Worm (Caenorhabditis elegans) whole organism, L3 larva: Measurements from ENCODE around the gene F58A4.1.

ENCODE experiments used
- ZK546.5 ChIP-seq: sonication (generic microtip); optimal IDR thresholded peaks from 2 replicates; lab custom pipeline; 2017; ENCODE audit warnings: missing biosample characterization, missing genetic modification characterization
- ama-1 ChIP-seq: fragments of 150-350 bp; optimal IDR thresholded peaks from 2 replicates; lab custom pipeline; 2018
- ceh-16 ChIP-seq: sonication (generic microtip); optimal IDR thresholded peaks from 2 replicates; lab custom pipeline; 2017; ENCODE audit warnings: missing biosample characterization, missing genetic modification characterization
- ceh-28 ChIP-seq: fragments of 150-350 bp; optimal IDR thresholded peaks from 2 replicates; lab custom pipeline; 2014; ENCODE audit warnings: missing biosample characterization, missing genetic modification reagents, missing genetic modification characterization
- ceh-82 ChIP-seq: fragments of 150-350 bp; optimal IDR thresholded peaks from 2 replicates; lab custom pipeline; 2014; ENCODE audit warnings: missing biosample characterization, missing genetic modification characterization
- daf-12 ChIP-seq: fragments of 150-350 bp; optimal IDR thresholded peaks from 2 replicates; lab custom pipeline; 2014; ENCODE audit warnings: missing biosample characterization, missing genetic modification reagents, missing genetic modification characterization
- egl-27 ChIP-seq: sonication (generic microtip); optimal IDR thresholded peaks from 4 replicates; lab custom pipeline; 2017; ENCODE audit warnings: missing biosample characterization, missing genetic modification reagents, missing genetic modification characterization
- elt-1 ChIP-seq: fragments of 150-350 bp; optimal IDR thresholded peaks from 2 replicates; lab custom pipeline; 2014; ENCODE audit warnings: missing biosample characterization, missing genetic modification characterization
- elt-2 ChIP-seq: sonication (generic microtip); optimal IDR thresholded peaks from 2 replicates; lab custom pipeline; 2016; ENCODE audit warnings: missing genetic modification reagents, mild to moderate bottlenecking, missing genetic modification characterization, missing compliant biosample characterization
- fkh-10 ChIP-seq: sonication (generic microtip); optimal IDR thresholded peaks from 2 replicates; lab custom pipeline; 2017; ENCODE audit warnings: missing biosample characterization, missing genetic modification reagents, missing genetic modification characterization
- fkh-2 ChIP-seq: fragments of 150-350 bp; optimal IDR thresholded peaks from 2 replicates; lab custom pipeline; 2014; ENCODE audit warnings: missing biosample characterization, missing genetic modification reagents, missing genetic modification characterization
- fos-1 ChIP-seq: fragments of 150-350 bp; optimal IDR thresholded peaks from 2 replicates; lab custom pipeline; 2014; ENCODE audit warnings: missing biosample characterization, missing genetic modification characterization
- hmg-11 ChIP-seq: sonication (generic microtip); optimal IDR thresholded peaks from 2 replicates; lab custom pipeline; 2016; ENCODE audit warnings: missing genetic modification characterization, missing compliant biosample characterization
- jun-1 ChIP-seq: fragments of 150-350 bp; optimal IDR thresholded peaks from 2 replicates; lab custom pipeline; 2014; ENCODE audit warnings: missing biosample characterization, missing genetic modification reagents, missing genetic modification characterization
- lin-15B ChIP-seq: fragments of 150-350 bp; optimal IDR thresholded peaks from 2 replicates; lab custom pipeline; 2014; ENCODE audit warnings: missing biosample characterization, missing genetic modification characterization
- lin-39 ChIP-seq: fragments of 150-350 bp; optimal IDR thresholded peaks from 2 replicates; lab custom pipeline; 2018; ENCODE audit warnings: missing biosample characterization, missing genetic modification reagents, missing genetic modification characterization
- mml-1 ChIP-seq: fragments of 150-350 bp; sonication (generic microtip); optimal IDR thresholded peaks from 3 replicates; lab custom pipeline; 2014; ENCODE audit warnings: missing biosample characterization, missing genetic modification characterization
- nfya-1 ChIP-seq: sonication (generic microtip); optimal IDR thresholded peaks from 2 replicates; lab custom pipeline; 2017; ENCODE audit warnings: missing genetic modification characterization, mild to moderate bottlenecking, missing compliant biosample characterization, antibody characterized with exemption, moderate library complexity; ENCODE audit not compliant: insufficient read depth
- nhr-11 ChIP-seq: fragments of 150-350 bp; optimal IDR thresholded peaks from 2 replicates; lab custom pipeline; 2014; ENCODE audit warnings: missing biosample characterization, missing genetic modification characterization
- nhr-12 ChIP-seq: fragments of 150-350 bp; optimal IDR thresholded peaks from 2 replicates; lab custom pipeline; 2014; ENCODE audit warnings: missing biosample characterization, missing genetic modification characterization
- nhr-23 ChIP-seq: fragments of 150-350 bp; optimal IDR thresholded peaks from 2 replicates; lab custom pipeline; 2014; ENCODE audit warnings: missing biosample characterization, missing genetic modification reagents, missing genetic modification characterization
- nhr-237 ChIP-seq: fragments of 150-350 bp; optimal IDR thresholded peaks from 2 replicates; lab custom pipeline; 2014; ENCODE audit warnings: missing biosample characterization, missing genetic modification characterization
- nhr-25 ChIP-seq: sonication (generic microtip); optimal IDR thresholded peaks from 2 replicates; lab custom pipeline; 2017; ENCODE audit warnings: missing biosample characterization, missing genetic modification characterization
- nhr-43 ChIP-seq: sonication (generic microtip); optimal IDR thresholded peaks from 2 replicates; lab custom pipeline; 2016; ENCODE audit warnings: mild to moderate bottlenecking, missing genetic modification characterization, missing compliant biosample characterization; ENCODE audit not compliant: poor library complexity, severe bottlenecking
- nhr-67 ChIP-seq: fragments of 150-350 bp; optimal IDR thresholded peaks from 2 replicates; lab custom pipeline; 2014; ENCODE audit warnings: missing biosample characterization, missing genetic modification characterization
- nhr-76 ChIP-seq: fragments of 150-350 bp; sonication (generic microtip); optimal IDR thresholded peaks from 5 replicates; lab custom pipeline; 2014; ENCODE audit warnings: missing biosample characterization, missing genetic modification characterization
- pha-4 ChIP-seq: fragments of 150-350 bp; optimal IDR thresholded peaks from 2 replicates; lab custom pipeline; 2014; ENCODE audit warnings: missing biosample characterization, missing genetic modification reagents, missing genetic modification characterization
- pqm-1 ChIP-seq: fragments of 150-350 bp; optimal IDR thresholded peaks from 2 replicates; lab custom pipeline; 2017; ENCODE audit warnings: missing biosample characterization, missing genetic modification characterization, inconsistent platforms
- skn-1 ChIP-seq: fragments of 150-350 bp; optimal IDR thresholded peaks from 2 replicates; lab custom pipeline; 2014; ENCODE audit warnings: missing biosample characterization, missing genetic modification characterization
- snpc-4 ChIP-seq: fragments of 150-350 bp; optimal IDR thresholded peaks from 2 replicates; lab custom pipeline; 2014; ENCODE audit warnings: missing biosample characterization, missing genetic modification characterization
- tbx-2 ChIP-seq: sonication (generic microtip); optimal IDR thresholded peaks from 2 replicates; lab custom pipeline; 2016; ENCODE audit warnings: mild to moderate bottlenecking, missing genetic modification characterization, missing compliant biosample characterization
- unc-62 ChIP-seq: fragments of 150-350 bp; sonication (generic microtip); optimal IDR thresholded peaks from 4 replicates; lab custom pipeline; 2014; ENCODE audit warnings: missing biosample characterization, missing genetic modification reagents, missing genetic modification characterization
- zag-1 ChIP-seq: fragments of 150-350 bp; optimal IDR thresholded peaks from 2 replicates; lab custom pipeline; 2014; ENCODE audit warnings: missing biosample characterization, missing genetic modification characterization
- ztf-11 ChIP-seq: fragments of 150-350 bp; optimal IDR thresholded peaks from 2 replicates; lab custom pipeline; 2014; ENCODE audit warnings: missing biosample characterization, missing genetic modification characterization
- ztf-4 ChIP-seq: fragments of 150-350 bp; optimal IDR thresholded peaks from 2 replicates; lab custom pipeline; 2014; ENCODE audit warnings: missing biosample characterization, missing genetic modification characterization

Gene F58A4.1

ce11 chrIII:9612097-9612496, 13.8 kb downstream of the F58A4.1 start, which contains the start of gene bbs-4:
bbs-4 (minus strand) TSS chrIII:9612197.
- TF ChIP-seq skn-1 (tag; lab: Kevin White, UChicago) (no peak), nhr-25 (tag; lab: Kevin White, UChicago) (no peak), lin-15B (no peak), ZK546.5 (tag; lab: Kevin White, UChicago) (no peak), mml-1 (no peak), pqm-1 (tag; lab: Kevin White, UChicago) (no peak)

- TF ChIP-seq nfya-1 (tag; lab: Kevin White, UChicago) (peak; percentile 45), fos-1 (tag; lab: Kevin White, UChicago) (no peak), nhr-67 (tag; lab: Kevin White, UChicago) (no peak), nhr-25 (tag; lab: Kevin White, UChicago) (peak; percentile 2), nhr-12 (no peak), nhr-23 (tag; lab: Kevin White, UChicago) (peak; percentile 43), lin-15B (peak; percentile 48)
Observed at ce11 chrIII:9614211-9614610, 15.9 kb downstream of the F58A4.1 start, which contains the start of the genes pri-1 and F58A4.6. pri-1 (minus strand) TSS chrIII:9614281. F58A4.6 (plus strand) TSS chrIII:9614482.

DNA sequence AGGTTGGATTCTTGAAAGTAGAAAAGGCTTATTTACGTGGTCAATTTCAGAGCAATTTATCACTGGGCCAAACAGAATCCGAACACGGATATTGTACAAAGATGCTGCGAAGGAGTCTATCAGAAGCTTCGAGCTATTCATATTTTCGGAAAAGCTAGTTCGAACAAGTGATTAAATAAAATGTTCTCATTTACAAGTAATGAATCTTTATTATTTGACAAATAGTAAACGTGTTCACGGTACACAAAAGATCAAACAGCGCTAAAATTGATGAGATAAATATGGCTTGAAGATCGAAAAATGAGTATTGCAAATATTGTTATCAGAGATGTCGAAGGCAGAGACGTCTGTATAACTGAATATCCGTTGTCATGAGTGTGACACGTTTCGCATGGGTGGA, 16.8 kb downstream of the F58A4.1 start:
- TF ChIP-seq ztf-4 (tag; lab: Kevin White, UChicago), result no peak

DNA sequence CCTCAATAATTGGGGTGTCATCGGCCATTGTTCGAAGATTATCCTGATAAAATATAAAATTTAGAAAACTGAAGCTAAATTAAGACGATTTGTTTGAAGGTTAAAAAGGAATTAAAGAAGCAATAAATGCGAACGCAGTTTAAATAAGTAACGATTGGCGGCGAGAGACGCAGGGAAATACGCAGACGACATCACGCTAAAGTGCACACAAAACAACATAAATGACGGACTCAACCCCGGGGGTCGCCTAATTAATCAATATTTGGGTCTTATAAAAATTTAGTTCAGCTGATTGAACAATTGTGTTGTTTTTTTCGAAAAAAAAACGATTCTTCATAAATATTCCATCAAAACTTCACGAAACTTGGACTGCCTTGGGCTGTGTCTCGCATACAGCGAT, 18.2 kb downstream of the F58A4.1 start, which contains the start of gene hcp-3:
Gene hcp-3, minus strand, starts transcription at position 45 of the 400 bp plus-strand sequence.
- TF ChIP-seq snpc-4 (peak; percentile 4), elt-1 (tag; lab: Kevin White, UChicago) (no peak), mml-1 (no peak), lin-15B (peak; percentile 39), ztf-4 (tag; lab: Kevin White, UChicago) (no peak), fkh-10 (no peak), nhr-25 (tag; lab: Kevin White, UChicago) (peak; percentile 27), nhr-23 (tag; lab: Kevin White, UChicago) (peak; percentile 45), skn-1 (tag; lab: Kevin White, UChicago) (no peak), tbx-2 (tag; lab: Kevin White, UChicago) (no peak), nhr-67 (tag; lab: Kevin White, UChicago) (no peak), pha-4 (tag; lab: Kevin White, UChicago) (peak; percentile 62), daf-12 (no peak), nfya-1 (tag; lab: Kevin White, UChicago) (peak; percentile 66), fkh-2 (tag; lab: Kevin White, UChicago) (no peak), ceh-82 (no peak), hmg-11 (tag; lab: Kevin White, UChicago) (peak; percentile 26), elt-2 (peak; percentile 12), fos-1 (tag; lab: Kevin White, UChicago) (no peak), nhr-76 (tag; lab: Kevin White, UChicago) (no peak), ama-1 (no peak), ztf-11 (tag; lab: Kevin White, UChicago) (no peak), nhr-43 (tag; lab: Kevin White, UChicago) (no peak), nhr-237 (tag; lab: Kevin White, UChicago) (no peak), ceh-28 (tag; lab: Kevin White, UChicago) (peak; percentile 46), ZK546.5 (tag; lab: Kevin White, UChicago) (no peak)

DNA sequence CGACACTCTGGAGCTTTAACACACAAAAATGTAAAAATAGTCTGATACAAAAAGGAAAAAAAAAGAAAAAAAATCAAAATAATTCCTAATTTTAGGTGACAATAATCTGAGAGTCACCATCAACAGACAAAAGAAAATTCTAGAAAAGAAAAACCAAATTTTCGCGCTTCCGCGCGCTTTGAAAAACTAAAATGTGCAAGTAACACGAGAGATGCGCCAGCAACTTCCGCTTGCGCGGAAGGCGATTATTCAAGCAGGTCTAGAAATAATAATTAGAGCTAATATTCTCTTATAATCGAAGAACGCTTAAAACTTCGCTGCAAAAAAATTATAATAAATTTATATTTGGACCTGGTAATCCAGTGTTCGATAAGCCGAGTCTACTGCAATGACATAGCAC, 18.7 kb downstream of the F58A4.1 start:
- TF ChIP-seq jun-1 (no peak), unc-62 (GFP tag; lab: Kevin White, UChicago) (no peak), ceh-16 (tag; lab: Kevin White, UChicago) (no peak), elt-2 (no peak), hmg-11 (tag; lab: Kevin White, UChicago) (no peak), ceh-28 (tag; lab: Kevin White, UChicago) (no peak), ama-1 (no peak), lin-39 (tag; lab: Kevin White, UChicago) (no peak), ztf-11 (tag; lab: Kevin White, UChicago) (no peak), nhr-237 (tag; lab: Kevin White, UChicago) (no peak), egl-27 (tag; lab: Kevin White, UChicago) (no peak), nhr-11 (tag; lab: Kevin White, UChicago) (no peak), fos-1 (tag; lab: Kevin White, UChicago) (no peak), nfya-1 (tag; lab: Kevin White, UChicago) (no peak), nhr-76 (tag; lab: Kevin White, UChicago) (no peak), nhr-43 (tag; lab: Kevin White, UChicago) (no peak), fkh-2 (tag; lab: Kevin White, UChicago) (no peak), zag-1 (no peak)
